Worm (Caenorhabditis elegans) whole organism, L3 larva: ENCODE measurements around the gene gst-12.

ENCODE experiments used
- R02D3.7 ChIP-seq: fragments of 150-350 bp; optimal IDR thresholded peaks from 2 replicates; lab custom pipeline; 2014; ENCODE audit warnings: missing biosample characterization, missing genetic modification characterization
- aly-2 ChIP-seq: fragments of 150-350 bp; optimal IDR thresholded peaks from 2 replicates; lab custom pipeline; 2014; ENCODE audit warnings: missing biosample characterization, missing genetic modification characterization
- ceh-9 ChIP-seq: sonication (generic microtip); optimal IDR thresholded peaks from 2 replicates; lab custom pipeline; 2018; ENCODE audit warnings: missing biosample characterization, missing genetic modification characterization
- egl-27 ChIP-seq: sonication (generic microtip); optimal IDR thresholded peaks from 4 replicates; lab custom pipeline; 2017; ENCODE audit warnings: missing biosample characterization, missing genetic modification reagents, missing genetic modification characterization
- egl-5 ChIP-seq: fragments of 150-350 bp; optimal IDR thresholded peaks from 2 replicates; lab custom pipeline; 2017; ENCODE audit warnings: missing biosample characterization, missing genetic modification reagents, missing genetic modification characterization, inconsistent platforms
- fkh-10 ChIP-seq: sonication (generic microtip); optimal IDR thresholded peaks from 2 replicates; lab custom pipeline; 2017; ENCODE audit warnings: missing biosample characterization, missing genetic modification reagents, missing genetic modification characterization
- fkh-2 ChIP-seq: fragments of 150-350 bp; optimal IDR thresholded peaks from 2 replicates; lab custom pipeline; 2014; ENCODE audit warnings: missing biosample characterization, missing genetic modification reagents, missing genetic modification characterization
- lin-15B ChIP-seq: fragments of 150-350 bp; optimal IDR thresholded peaks from 2 replicates; lab custom pipeline; 2014; ENCODE audit warnings: missing biosample characterization, missing genetic modification characterization
- nhr-43 ChIP-seq: sonication (generic microtip); optimal IDR thresholded peaks from 2 replicates; lab custom pipeline; 2016; ENCODE audit warnings: mild to moderate bottlenecking, missing genetic modification characterization, missing compliant biosample characterization; ENCODE audit not compliant: poor library complexity, severe bottlenecking
- pha-4 ChIP-seq: fragments of 150-350 bp; optimal IDR thresholded peaks from 2 replicates; lab custom pipeline; 2014; ENCODE audit warnings: missing biosample characterization, missing genetic modification reagents, missing genetic modification characterization
- unc-62 ChIP-seq: fragments of 150-350 bp; sonication (generic microtip); optimal IDR thresholded peaks from 4 replicates; lab custom pipeline; 2014; ENCODE audit warnings: missing biosample characterization, missing genetic modification reagents, missing genetic modification characterization
- ztf-11 ChIP-seq: fragments of 150-350 bp; optimal IDR thresholded peaks from 2 replicates; lab custom pipeline; 2014; ENCODE audit warnings: missing biosample characterization, missing genetic modification characterization

- TF ChIP-seq ceh-9 (tag; lab: Kevin White, UChicago) (no peak), unc-62 (GFP tag; lab: Kevin White, UChicago) (no peak), nhr-43 (no peak), fkh-2 (tag; lab: Kevin White, UChicago) (no peak), ztf-11 (no peak), aly-2 (tag; lab: Kevin White, UChicago) (no peak), R02D3.7 (no peak), egl-27 (tag; lab: Kevin White, UChicago) (no peak), egl-5 (tag; lab: Kevin White, UChicago) (no peak), fkh-10 (no peak), pha-4 (tag; lab: Kevin White, UChicago) (peak; percentile 41), lin-15B (no peak)
Observed at ce11 chrII:13664416-13664815, 46.6 kb upstream of the gst-12 start.
